Fruit fly (Drosophila melanogaster): ENCODE measurements around the gene FoxK.

Gene FoxK

DNA sequence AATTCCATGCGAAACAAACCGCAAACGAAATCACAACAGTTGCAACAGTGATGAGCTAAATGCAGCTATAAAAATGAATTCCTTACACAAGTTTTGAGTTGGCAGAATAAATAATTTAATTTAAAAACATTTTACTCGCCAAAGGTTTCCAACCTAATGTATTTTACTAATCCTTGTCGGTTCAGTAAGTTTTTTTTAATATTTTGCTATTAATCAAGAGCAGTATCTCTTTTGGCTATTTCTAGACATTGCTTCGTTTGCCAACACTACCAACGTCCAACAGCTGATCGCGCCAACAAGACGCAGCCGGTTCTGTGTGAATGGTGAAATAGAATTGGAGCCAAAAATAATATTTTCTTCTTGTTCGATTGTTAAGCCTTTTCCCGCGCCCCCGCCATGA, 55.9 kb downstream of the FoxK start, which contains the start of the genes CG32075, CG45101 and SuUR (continued):
- TF ChIP-seq pnt (GFP tag; optimal IDR thresholded peaks at IDR 0.05), result peak; percentile 82
- peak; percentile 92 for TF ChIP-seq chn (GFP tag; optimal IDR thresholded peaks at IDR 0.05)
- TF ChIP-seq CG42726 (GFP tag; IDR thresholded peaks at IDR 0.05; ENCODE audit: partially characterized antibody), result no peak
- peak; percentile 41 for TF ChIP-seq CG17912 (GFP tag; optimal IDR thresholded peaks at IDR 0.05)
- no peak for TF ChIP-seq TFAM (GFP tag; optimal IDR thresholded peaks at IDR 0.05)
- TF ChIP-seq cato (GFP tag; optimal IDR thresholded peaks at IDR 0.05; ENCODE audit: borderline replicate concordance), result peak; percentile 85
- peak; percentile 75; the same call in 1 of the 2 replicates for TF ChIP-seq gt (GFP tag; IDR thresholded peaks at IDR 0.05)
- TF ChIP-seq NFAT (GFP tag; IDR thresholded peaks at IDR 0.05), result no peak; the same call in 1 of the 2 replicates
- TF ChIP-seq BEAF-32 (GFP tag; optimal IDR thresholded peaks at IDR 0.05), result peak; percentile 39
- peak; percentile 89 for TF ChIP-seq Atf3 (GFP tag; optimal IDR thresholded peaks at IDR 0.05)
- TF ChIP-seq bsh (GFP tag; optimal IDR thresholded peaks at IDR 0.05), result peak in 1 of 2 experiments; percentile 85
- peak; percentile 60 for TF ChIP-seq scrt (GFP tag; optimal IDR thresholded peaks at IDR 0.05)
- TF ChIP-seq Dad (GFP tag; optimal IDR thresholded peaks at IDR 0.05), result peak; percentile 88
- TF ChIP-seq CG8765 (GFP tag; IDR thresholded peaks at IDR 0.05), result peak; percentile 75
- TF ChIP-seq fd96Cb (tag; optimal IDR thresholded peaks at IDR 0.05), result peak; percentile 83
- peak; percentile 34 for TF ChIP-seq Hey (tag; optimal IDR thresholded peaks at IDR 0.05)
- TF ChIP-seq amos (GFP tag; IDR thresholded peaks at IDR 0.05; ENCODE audit: partially characterized antibody), result no peak
- no peak for TF ChIP-seq Dll (GFP tag; IDR thresholded peaks at IDR 0.05; ENCODE audit: partially characterized antibody)
- no peak; the same call in 1 of the 2 replicates for TF ChIP-seq aop (GFP tag; IDR thresholded peaks at IDR 0.05)
- peak; percentile 67 for TF ChIP-seq jing (GFP tag; optimal IDR thresholded peaks at IDR 0.05)
- TF ChIP-seq lola (GFP tag; optimal IDR thresholded peaks at IDR 0.05), result peak in 1 of 3 experiments; percentile 86
- peak; percentile 83 for TF ChIP-seq zen (tag; optimal IDR thresholded peaks at IDR 0.05)
- TF ChIP-seq CG2120 (GFP tag; optimal IDR thresholded peaks at IDR 0.05), result peak; percentile 96
- TF ChIP-seq zfh2 (GFP tag; optimal IDR thresholded peaks at IDR 0.05), result peak; percentile 94
- TF ChIP-seq CG10565 (GFP tag; optimal IDR thresholded peaks at IDR 0.05), result no peak
- TF ChIP-seq CG10366 (GFP tag; IDR thresholded peaks at IDR 0.05), result peak; percentile 89
- TF ChIP-seq CG9797 (GFP tag; optimal IDR thresholded peaks at IDR 0.05), result peak; percentile 23
- TF ChIP-seq CG4730 (GFP tag; IDR thresholded peaks at IDR 0.05), result peak; percentile 81
- peak; percentile 86 for TF ChIP-seq YL-1 (GFP tag; optimal IDR thresholded peaks at IDR 0.05)
- TF ChIP-seq CG18476 (GFP tag; optimal IDR thresholded peaks at IDR 0.05), result peak; percentile 82
- peak; percentile 86 for TF ChIP-seq B-H2 (GFP tag; optimal IDR thresholded peaks at IDR 0.05)
- TF ChIP-seq CG3281 (GFP tag; optimal IDR thresholded peaks at IDR 0.05), result peak; percentile 72
- TF ChIP-seq az2 (GFP tag; optimal IDR thresholded peaks at IDR 0.05), result peak; percentile 87
- peak; percentile 65 for TF ChIP-seq CG5245 (GFP tag; optimal IDR thresholded peaks at IDR 0.05)
- no peak for TF ChIP-seq hbn (GFP tag; IDR thresholded peaks at IDR 0.05; ENCODE audit: partially characterized antibody)
- TF ChIP-seq sug (tag; optimal IDR thresholded peaks at IDR 0.05), result peak; percentile 88
- peak; percentile 78; the same call in 2 of the 3 replicates for TF ChIP-seq otp (GFP tag; IDR thresholded peaks at IDR 0.05)
- TF ChIP-seq tx (GFP tag; optimal IDR thresholded peaks at IDR 0.05), result peak; percentile 91
- TF ChIP-seq CG13287 (GFP tag; IDR thresholded peaks at IDR 0.05; ENCODE audit: partially characterized antibody), result peak; percentile 49
- TF ChIP-seq CG3847 (GFP tag; IDR thresholded peaks at IDR 0.05), result peak; percentile 90
- TF ChIP-seq p53 (GFP tag; optimal IDR thresholded peaks at IDR 0.05), result peak; percentile 71
- peak; percentile 82 for TF ChIP-seq Drgx (GFP tag; IDR thresholded peaks at IDR 0.05)
- peak; percentile 38 for TF ChIP-seq Deaf1 (tag; optimal IDR thresholded peaks at IDR 0.05)
- TF ChIP-seq unc-4 (GFP tag; IDR thresholded peaks at IDR 0.05; ENCODE audit: partially characterized antibody), result no peak
- TF ChIP-seq tio (GFP tag; optimal IDR thresholded peaks at IDR 0.05), result peak; percentile 85
- peak; percentile 74 for TF ChIP-seq wor (GFP tag; IDR thresholded peaks at IDR 0.05)
- TF ChIP-seq Lim3 (GFP tag; IDR thresholded peaks at IDR 0.05), result no peak
- TF ChIP-seq prd (optimal IDR thresholded peaks at IDR 0.05), result no peak
- TF ChIP-seq prd (GFP tag; IDR thresholded peaks at IDR 0.05), result peak; percentile 95
- TF ChIP-seq bigmax (GFP tag; optimal IDR thresholded peaks at IDR 0.05), result no peak
